Fruit fly (Drosophila melanogaster): ENCODE results near the gene fzr.

- TF ChIP-seq h (optimal IDR thresholded peaks at IDR 0.05) (no peak), Sin3A (optimal IDR thresholded peaks at IDR 0.05) (no peak), Myc (optimal IDR thresholded peaks at IDR 0.05) (no peak), ttk (optimal IDR thresholded peaks at IDR 0.05) (no peak), insv (optimal IDR thresholded peaks at IDR 0.05) (no peak), psq (optimal IDR thresholded peaks at IDR 0.05) (no peak)
Measured at dm6 chrX:4702804-4703414, 23.6 kb upstream of the fzr start.
